Fruit fly (Drosophila melanogaster) whole organism, prepupa: ENCODE data around the gene Ufsp2.

Experiments used
- CG16779 ChIP-seq: fragments of 200-800 bp; sonication (Bioruptor generic); optimal IDR thresholded peaks from 3 replicates; lab custom pipeline; 2017; ENCODE audit warnings: missing biosample characterization, mild to moderate bottlenecking, missing genetic modification characterization
- CG3919 ChIP-seq: fragments of 200-800 bp; sonication (Bioruptor generic); optimal IDR thresholded peaks from 3 replicates; lab custom pipeline; 2016; ENCODE audit warnings: missing biosample characterization, missing genetic modification characterization
- CG6276 ChIP-seq: fragments of 200-800 bp; sonication (Bioruptor generic); optimal IDR thresholded peaks from 2 replicates; lab custom pipeline; 2017; ENCODE audit warnings: missing biosample characterization, mild to moderate bottlenecking, missing genetic modification characterization
- Gug ChIP-seq: fragments of 200-800 bp; sonication (Bioruptor generic); IDR thresholded peaks from 2 replicates; pipeline ENCODE4 v1.3.6; 2022; ENCODE audit warnings: missing biosample characterization, missing genetic modification characterization
- Hr38 ChIP-seq: sonication (Bioruptor generic); optimal IDR thresholded peaks from 2 replicates; lab custom pipeline; 2016; ENCODE audit warnings: missing biosample characterization, missing genetic modification characterization
- OdsH ChIP-seq: fragments of 200-800 bp; sonication (Bioruptor generic); optimal IDR thresholded peaks from 3 replicates; lab custom pipeline; 2016; ENCODE audit warnings: missing biosample characterization, missing genetic modification characterization
- Sox14 ChIP-seq: fragments of 200-800 bp; sonication (Bioruptor generic); optimal IDR thresholded peaks from 3 replicates; lab custom pipeline; 2016; ENCODE audit warnings: missing biosample characterization, missing genetic modification characterization
- eg ChIP-seq: fragments of 200-800 bp; sonication (Bioruptor generic); IDR thresholded peaks from 3 replicates; pipeline ENCODE4 v1.3.6; 2022; ENCODE audit warnings: missing biosample characterization, missing genetic modification characterization
- lz ChIP-seq: fragments of 200-800 bp; sonication (Bioruptor generic); optimal IDR thresholded peaks from 3 replicates; lab custom pipeline; 2016; ENCODE audit warnings: missing biosample characterization, missing genetic modification characterization

DNA sequence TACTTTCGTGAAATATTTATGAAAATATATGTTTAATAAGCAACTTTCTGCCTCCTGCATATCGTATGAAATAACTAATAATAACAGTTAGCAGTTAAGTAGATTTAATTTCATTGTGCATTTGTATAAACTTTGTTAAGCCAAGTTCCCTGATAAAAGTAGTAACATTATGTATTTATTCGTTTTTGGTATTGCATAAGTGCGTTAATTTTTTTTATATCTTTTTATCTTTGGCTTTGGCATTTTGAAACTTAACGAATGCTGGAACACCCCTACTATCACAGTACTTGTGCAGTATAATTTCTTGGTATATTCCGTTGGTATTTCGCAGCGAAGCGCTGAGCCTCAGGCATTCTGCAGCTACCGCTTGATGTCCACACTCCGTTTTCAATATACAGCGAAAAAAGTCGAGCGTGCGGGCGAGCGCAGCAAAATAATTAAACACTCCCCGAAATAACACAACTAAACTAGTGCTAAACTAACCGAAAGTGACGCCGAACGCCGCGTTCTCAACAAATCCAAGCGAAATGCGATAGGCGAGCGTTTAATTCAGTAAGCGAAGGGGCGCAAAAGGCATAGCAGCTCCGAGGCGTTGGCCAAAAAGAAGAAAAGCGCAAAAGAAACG, 12.3 kb downstream of the Ufsp2 start, which contains the start of gene RhoGAP71E:
- TF ChIP-seq eg (GFP tag; lab: Robert Waterston, UW) (peak; percentile 55; the same call in 2 of the 3 replicates), Gug (peak; percentile 46), CG3919 (GFP tag; lab: Kevin White, UChicago) (no peak), Sox14 (GFP tag; lab: Kevin White, UChicago) (peak; percentile 33), Hr38 (GFP tag; lab: Kevin White, UChicago) (no peak), OdsH (no peak), CG16779 (tag; lab: Kevin White, UChicago) (peak; percentile 54), CG6276 (GFP tag; lab: Kevin White, UChicago) (no peak), lz (GFP tag; lab: Kevin White, UChicago) (peak; percentile 15)
